Worm (Caenorhabditis elegans): ENCODE data around the gene str-2.
A peak's percentile ranks its signal among the peaks of the same experiment; 100 is the strongest.

ce11 chrV:9796002-9796401 is 28.0 kb downstream of the str-2 start:
- TF ChIP-seq pha-4 (tag; optimal IDR thresholded peaks at IDR 0.05) = no peak
- no peak for TF ChIP-seq snpc-4 (tag; optimal IDR thresholded peaks at IDR 0.05)
- peak; percentile 17 for TF ChIP-seq ces-1 (GFP tag; optimal IDR thresholded peaks at IDR 0.05)
- no peak for TF ChIP-seq nhr-12 (tag; optimal IDR thresholded peaks at IDR 0.05)
- no peak for TF ChIP-seq blmp-1 (tag; optimal IDR thresholded peaks at IDR 0.05)
- TF ChIP-seq M03D4.4 (tag; optimal IDR thresholded peaks at IDR 0.05) = no peak
- no peak for TF ChIP-seq lsy-2 (tag; optimal IDR thresholded peaks at IDR 0.05)
- no peak for TF ChIP-seq tbx-8 (GFP tag; optimal IDR thresholded peaks at IDR 0.05)
- TF ChIP-seq unc-39 (tag; optimal IDR thresholded peaks at IDR 0.05) = no peak
- TF ChIP-seq unc-62 (GFP tag; optimal IDR thresholded peaks at IDR 0.05) = no peak
- no peak for TF ChIP-seq ztf-11 (tag; optimal IDR thresholded peaks at IDR 0.05)
- TF ChIP-seq elt-3 (tag; optimal IDR thresholded peaks at IDR 0.05) = no peak
- TF ChIP-seq elt-1 (tag; optimal IDR thresholded peaks at IDR 0.05; ENCODE audit: borderline replicate concordance, insufficient read depth) = no peak
- TF ChIP-seq nhr-76 (tag; optimal IDR thresholded peaks at IDR 0.05) = no peak
